Worm (Caenorhabditis elegans) whole organism, mixed stage, embryonic: ENCODE data around the gene K09C4.1.

Source experiments
- M03D4.4 ChIP-seq: sonication (generic microtip); optimal IDR thresholded peaks from 2 replicates; lab custom pipeline; 2017; ENCODE audit warnings: mild to moderate bottlenecking, missing genetic modification characterization, missing compliant biosample characterization
- blmp-1 ChIP-seq: fragments of 150-350 bp; optimal IDR thresholded peaks from 2 replicates; lab custom pipeline; 2014; ENCODE audit warnings: missing biosample characterization, missing genetic modification characterization
- ceh-39 ChIP-seq: fragments of 150-350 bp; optimal IDR thresholded peaks from 2 replicates; lab custom pipeline; 2014; ENCODE audit warnings: missing biosample characterization, missing genetic modification characterization
- ceh-43 ChIP-seq: fragments of 200-800 bp; sonication (Bioruptor generic); optimal IDR thresholded peaks from 2 replicates; lab custom pipeline; 2018; ENCODE audit warnings: mild to moderate bottlenecking, missing genetic modification characterization, moderate library complexity, missing compliant biosample characterization
- ceh-83 ChIP-seq: fragments of 200-800 bp; sonication (Bioruptor generic); optimal IDR thresholded peaks from 2 replicates; lab custom pipeline; 2018; ENCODE audit warnings: mild to moderate bottlenecking, missing genetic modification characterization, missing compliant biosample characterization
- ces-1 ChIP-seq: fragments of 150-350 bp; optimal IDR thresholded peaks from 2 replicates; lab custom pipeline; 2014; ENCODE audit warnings: missing biosample characterization, missing genetic modification reagents, missing genetic modification characterization
- cnd-1 ChIP-seq: fragments of 200-800 bp; sonication (Bioruptor generic); optimal IDR thresholded peaks from 2 replicates; lab custom pipeline; 2018; ENCODE audit warnings: mild to moderate bottlenecking, missing genetic modification characterization, missing compliant biosample characterization
- drap-1 ChIP-seq: fragments of 200-800 bp; sonication (Bioruptor generic); optimal IDR thresholded peaks from 3 replicates; lab custom pipeline; 2018; ENCODE audit warnings: mild to moderate bottlenecking, missing genetic modification characterization, missing compliant biosample characterization
- elt-3 ChIP-seq: fragments of 150-350 bp; optimal IDR thresholded peaks from 2 replicates; lab custom pipeline; 2014; ENCODE audit warnings: missing biosample characterization, missing genetic modification characterization
- flh-1 ChIP-seq: fragments of 200-800 bp; sonication (Bioruptor generic); optimal IDR thresholded peaks from 2 replicates; lab custom pipeline; 2018; ENCODE audit warnings: mild to moderate bottlenecking, missing genetic modification characterization, moderate library complexity, missing compliant biosample characterization
- ham-2 ChIP-seq: fragments of 200-800 bp; sonication (Bioruptor generic); optimal IDR thresholded peaks from 2 replicates; lab custom pipeline; 2018; ENCODE audit warnings: mild to moderate bottlenecking, missing genetic modification characterization, missing compliant biosample characterization
- hlh-1 ChIP-seq: fragments of 150-350 bp; optimal IDR thresholded peaks from 2 replicates; lab custom pipeline; 2014; ENCODE audit warnings: missing biosample characterization, missing genetic modification reagents, missing genetic modification characterization
- lin-13 ChIP-seq: fragments of 150-350 bp; optimal IDR thresholded peaks from 2 replicates; lab custom pipeline; 2014; ENCODE audit warnings: missing biosample characterization, missing genetic modification characterization
- lin-32 ChIP-seq: fragments of 200-800 bp; sonication (Bioruptor generic); optimal IDR thresholded peaks from 2 replicates; lab custom pipeline; 2018; ENCODE audit warnings: mild to moderate bottlenecking, missing genetic modification characterization, missing compliant biosample characterization
- lsy-2 ChIP-seq: fragments of 150-350 bp; optimal IDR thresholded peaks from 2 replicates; lab custom pipeline; 2014; ENCODE audit warnings: missing biosample characterization, missing genetic modification characterization
- mab-5 ChIP-seq: fragments of 150-350 bp; optimal IDR thresholded peaks from 2 replicates; lab custom pipeline; 2014; ENCODE audit warnings: missing biosample characterization, missing genetic modification characterization
- mep-1 ChIP-seq: fragments of 150-350 bp; optimal IDR thresholded peaks from 2 replicates; lab custom pipeline; 2017; ENCODE audit warnings: missing biosample characterization, missing genetic modification reagents, missing genetic modification characterization, inconsistent platforms
- mls-2 ChIP-seq: sonication (generic microtip); optimal IDR thresholded peaks from 2 replicates; lab custom pipeline; 2016; ENCODE audit warnings: mild to moderate bottlenecking, missing genetic modification characterization, moderate library complexity, missing compliant biosample characterization
- nhr-12 ChIP-seq: fragments of 150-350 bp; optimal IDR thresholded peaks from 2 replicates; lab custom pipeline; 2014; ENCODE audit warnings: missing biosample characterization, missing genetic modification characterization
- nhr-2 ChIP-seq: fragments of 150-350 bp; optimal IDR thresholded peaks from 2 replicates; lab custom pipeline; 2014; ENCODE audit warnings: missing biosample characterization, missing genetic modification characterization
- nhr-237 ChIP-seq: fragments of 150-350 bp; optimal IDR thresholded peaks from 2 replicates; lab custom pipeline; 2014; ENCODE audit warnings: missing biosample characterization, missing genetic modification characterization
- nhr-28 ChIP-seq: fragments of 150-350 bp; optimal IDR thresholded peaks from 2 replicates; lab custom pipeline; 2014; ENCODE audit warnings: missing biosample characterization, missing genetic modification characterization
- nhr-76 ChIP-seq: sonication (generic microtip); optimal IDR thresholded peaks from 2 replicates; lab custom pipeline; 2017; ENCODE audit warnings: missing biosample characterization, missing genetic modification characterization
- pha-4 ChIP-seq: fragments of 150-350 bp; optimal IDR thresholded peaks from 2 replicates; lab custom pipeline; 2018; ENCODE audit warnings: missing biosample characterization, missing genetic modification reagents, missing genetic modification characterization
- sem-2 ChIP-seq: fragments of 200-800 bp; sonication (Bioruptor generic); optimal IDR thresholded peaks from 2 replicates; lab custom pipeline; 2018; ENCODE audit warnings: mild to moderate bottlenecking, missing genetic modification characterization, missing compliant biosample characterization
- snpc-4 ChIP-seq: fragments of 150-350 bp; optimal IDR thresholded peaks from 2 replicates; lab custom pipeline; 2014; ENCODE audit warnings: missing biosample characterization, missing genetic modification characterization
- sptf-1 ChIP-seq: sonication (generic microtip); optimal IDR thresholded peaks from 2 replicates; lab custom pipeline; 2017; ENCODE audit warnings: mild to moderate bottlenecking, missing genetic modification characterization, moderate library complexity, missing compliant biosample characterization
- unc-120 ChIP-seq: sonication (generic microtip); optimal IDR thresholded peaks from 2 replicates; lab custom pipeline; 2017; ENCODE audit warnings: missing genetic modification characterization, missing compliant biosample characterization; ENCODE audit not compliant: poor library complexity, severe bottlenecking
- unc-39 ChIP-seq: fragments of 150-350 bp; optimal IDR thresholded peaks from 2 replicates; lab custom pipeline; 2014; ENCODE audit warnings: missing biosample characterization, missing genetic modification characterization
- unc-62 ChIP-seq: fragments of 150-350 bp; optimal IDR thresholded peaks from 2 replicates; lab custom pipeline; 2014; ENCODE audit warnings: missing biosample characterization, missing genetic modification reagents, missing genetic modification characterization
- zip-8 ChIP-seq: fragments of 150-350 bp; optimal IDR thresholded peaks from 2 replicates; lab custom pipeline; 2014; ENCODE audit warnings: missing biosample characterization, missing genetic modification characterization
- ztf-11 ChIP-seq: fragments of 150-350 bp; optimal IDR thresholded peaks from 2 replicates; lab custom pipeline; 2014; ENCODE audit warnings: missing biosample characterization, missing genetic modification characterization

K09C4.1 gene

ce11 chrX:3262600-3262999 is 36.1 kb upstream of the K09C4.1 start, which contains the start of gene fbxb-71:
fbxb-71 (plus strand) TSS chrX:3262900.
- TF ChIP-seq lin-13 (tag; lab: Kevin White, UChicago) = no peak
- no peak for TF ChIP-seq nhr-2
- no peak for TF ChIP-seq nhr-28 (tag; lab: Kevin White, UChicago)
- TF ChIP-seq snpc-4 (tag; lab: Kevin White, UChicago) = no peak
- TF ChIP-seq ceh-39 (tag; lab: Kevin White, UChicago) = no peak
- no peak for TF ChIP-seq unc-62 (GFP tag; lab: Kevin White, UChicago)
- TF ChIP-seq sptf-1 (tag; lab: Kevin White, UChicago) = no peak
- no peak for TF ChIP-seq flh-1
- no peak for TF ChIP-seq M03D4.4
- TF ChIP-seq ces-1 (GFP tag; lab: Kevin White, UChicago) = no peak
- TF ChIP-seq, all 35 proteins: peak for 0

- TF ChIP-seq elt-3 (tag; lab: Kevin White, UChicago) (no peak), mep-1 (tag; lab: Kevin White, UChicago) (no peak), lin-13 (tag; lab: Kevin White, UChicago) (no peak), nhr-2 (peak; percentile 45), ztf-11 (no peak), unc-62 (GFP tag; lab: Kevin White, UChicago) (peak; percentile 11), nhr-237 (no peak), ham-2 (GFP tag; lab: Kevin White, UChicago) (no peak)
- TF ChIP-seq, all 35 proteins: peak for 2
Measured at ce11 chrX:3270806-3271205, 27.9 kb upstream of the K09C4.1 start, which contains the start of gene sul-1. sul-1 (minus strand) TSS chrX:3270906.

- TF ChIP-seq lsy-2 (tag; lab: Kevin White, UChicago) = no peak
- TF ChIP-seq ham-2 (GFP tag; lab: Kevin White, UChicago) = no peak
- TF ChIP-seq mab-5 = no peak
- TF ChIP-seq M03D4.4 = no peak
- TF ChIP-seq hlh-1 (tag; lab: Kevin White, UChicago) = no peak
- no peak for TF ChIP-seq mep-1 (tag; lab: Kevin White, UChicago)
- no peak for TF ChIP-seq sem-2
Measured at ce11 chrX:3271673-3272072, 27.0 kb upstream of the K09C4.1 start, which contains the start of gene K09C4.9. K09C4.9 (minus strand) TSS chrX:3271773.

- TF ChIP-seq hlh-1 (tag; lab: Kevin White, UChicago) = no peak
- no peak for TF ChIP-seq lsy-2 (tag; lab: Kevin White, UChicago)
- no peak for TF ChIP-seq mep-1 (tag; lab: Kevin White, UChicago)
- no peak for TF ChIP-seq ham-2 (GFP tag; lab: Kevin White, UChicago)
- no peak for TF ChIP-seq ztf-11
- TF ChIP-seq sem-2 = no peak
- no peak for TF ChIP-seq blmp-1 (tag; lab: Kevin White, UChicago)
- no peak for TF ChIP-seq mls-2 (tag; lab: Kevin White, UChicago)
- TF ChIP-seq nhr-12 = no peak
- no peak for TF ChIP-seq cnd-1 (tag; lab: Kevin White, UChicago)
- TF ChIP-seq M03D4.4 = no peak
- TF ChIP-seq nhr-237 = no peak
- no peak for TF ChIP-seq ceh-83 (GFP tag; lab: Kevin White, UChicago)
Measured at ce11 chrX:3272580-3272979, 26.1 kb upstream of the K09C4.1 start, which contains the start of gene K09C4.7. K09C4.7 (plus strand) TSS chrX:3272880.

ce11 chrX:3280130-3280529 is 18.6 kb upstream of the K09C4.1 start, which contains the start of gene K09C4.10:
K09C4.10 (minus strand) TSS chrX:3280230.
- no peak for TF ChIP-seq ceh-83 (GFP tag; lab: Kevin White, UChicago)
- TF ChIP-seq M03D4.4 = no peak
- no peak for TF ChIP-seq nhr-76 (tag; lab: Kevin White, UChicago)
- TF ChIP-seq ztf-11 = no peak
- no peak for TF ChIP-seq zip-8 (tag; lab: Kevin White, UChicago)
- TF ChIP-seq drap-1 (GFP tag; lab: Kevin White, UChicago) = no peak
- TF ChIP-seq ham-2 (GFP tag; lab: Kevin White, UChicago) = no peak

ce11 chrX:3282306-3282705 is 16.4 kb upstream of the K09C4.1 start, which contains the start of gene K09C4.5:
K09C4.5 (plus strand) TSS chrX:3282631.
- TF ChIP-seq nhr-76 (tag; lab: Kevin White, UChicago) (no peak), nhr-2 (no peak), snpc-4 (tag; lab: Kevin White, UChicago) (no peak), blmp-1 (tag; lab: Kevin White, UChicago) (no peak), cnd-1 (tag; lab: Kevin White, UChicago) (no peak), nhr-28 (tag; lab: Kevin White, UChicago) (no peak), ceh-83 (GFP tag; lab: Kevin White, UChicago) (no peak), ces-1 (GFP tag; lab: Kevin White, UChicago) (no peak), mls-2 (tag; lab: Kevin White, UChicago) (no peak), lin-32 (GFP tag; lab: Kevin White, UChicago) (no peak), ham-2 (GFP tag; lab: Kevin White, UChicago) (no peak), sem-2 (no peak), mep-1 (tag; lab: Kevin White, UChicago) (no peak), elt-3 (tag; lab: Kevin White, UChicago) (no peak), lin-13 (tag; lab: Kevin White, UChicago) (no peak), unc-120 (tag; lab: Kevin White, UChicago) (no peak), ceh-43 (GFP tag; lab: Kevin White, UChicago) (no peak), pha-4 (tag; lab: Kevin White, UChicago) (no peak), unc-39 (tag; lab: Kevin White, UChicago) (no peak)
